Fruit fly (Drosophila melanogaster) whole organism, wandering third instar larva: Measurements from ENCODE around the gene CG31347.
A peak's percentile ranks its signal among the peaks of the same experiment; 100 is the strongest.

ENCODE experiments used
- Abd-B ChIP-seq: fragments of >200 bp; optimal IDR thresholded peaks from 2 replicates; lab custom pipeline; 2017; ENCODE audit warnings: missing biosample characterization, missing genetic modification characterization
- CG32264 ChIP-seq: fragments of 200-800 bp; sonication (Bioruptor generic); optimal IDR thresholded peaks from 2 replicates; lab custom pipeline; 2016; ENCODE audit warnings: missing biosample characterization, missing genetic modification characterization
- CG9705 ChIP-seq: fragments of 200-800 bp; sonication (Bioruptor generic); optimal IDR thresholded peaks from 2 replicates; lab custom pipeline; 2018; ENCODE audit warnings: missing biosample characterization, mild to moderate bottlenecking, missing genetic modification characterization
- Dfd ChIP-seq: fragments of >200 bp; optimal IDR thresholded peaks from 2 replicates; lab custom pipeline; 2017; ENCODE audit warnings: missing biosample characterization, missing genetic modification characterization
- Dif ChIP-seq: fragments of 200-275, 200-300 bp; sonication (Bioruptor generic); optimal IDR thresholded peaks from 2 replicates; lab custom pipeline; 2018; ENCODE audit warnings: missing biosample characterization, missing genetic modification characterization; ENCODE audit not compliant: partially characterized antibody
- GATAd ChIP-seq: sonication (Bioruptor generic); optimal IDR thresholded peaks from 2 replicates; lab custom pipeline; 2016; ENCODE audit warnings: missing biosample characterization, missing genetic modification characterization
- HLH106 ChIP-seq: fragments of 200-800 bp; optimal IDR thresholded peaks from 3 replicates; lab custom pipeline; 2019; ENCODE audit warnings: missing biosample characterization, mild to moderate bottlenecking, missing genetic modification characterization, moderate library complexity
- Hnf4 ChIP-seq: fragments of 200-800 bp; sonication (Bioruptor generic); optimal IDR thresholded peaks from 2 replicates; lab custom pipeline; 2016; ENCODE audit warnings: missing biosample characterization, mild to moderate bottlenecking, missing genetic modification characterization
- Hr83 ChIP-seq: fragments of 200-300 bp; sonication (Bioruptor generic); optimal IDR thresholded peaks from 2 replicates; lab custom pipeline; 2016; ENCODE audit warnings: missing biosample characterization, mild to moderate bottlenecking, missing genetic modification characterization, moderate library complexity; ENCODE audit not compliant: poor library complexity, severe bottlenecking
- Jra ChIP-seq: sonication (Bioruptor generic); optimal IDR thresholded peaks from 2 replicates; lab custom pipeline; 2016; ENCODE audit warnings: missing biosample characterization, missing genetic modification characterization
- Mio ChIP-seq: sonication (Bioruptor generic); optimal IDR thresholded peaks from 2 replicates; lab custom pipeline; 2016; ENCODE audit warnings: missing biosample characterization, missing genetic modification characterization
- Myc ChIP-seq: fragments of >200 bp; optimal IDR thresholded peaks from 2 replicates; lab custom pipeline; 2017
- N ChIP-seq: fragments of >200 bp; optimal IDR thresholded peaks from 2 replicates; lab custom pipeline; 2018; ENCODE audit warnings: missing biosample characterization, missing external identifiers, missing genetic modification characterization
- OdsH ChIP-seq: fragments of 200-800 bp; sonication (Bioruptor generic); optimal IDR thresholded peaks from 2 replicates; lab custom pipeline; 2016; ENCODE audit warnings: missing biosample characterization, mild to moderate bottlenecking, missing genetic modification characterization
- Rel ChIP-seq, 2 experiments: fragments of 200-800 bp; sonication (Bioruptor generic) in 1 of 2; optimal IDR thresholded peaks; 2 replicates in 1 of 2; 3 replicates in 1 of 2; lab custom pipeline; 2016 to 2019; ENCODE audit warnings: mild to moderate bottlenecking in 2 of 2, missing biosample characterization in 2 of 2, missing genetic modification characterization in 2 of 2, moderate library complexity in 1 of 2
- Vsx2 ChIP-seq: fragments of 200-300, 225-300 bp; sonication (Bioruptor generic); optimal IDR thresholded peaks from 2 replicates; lab custom pipeline; 2018; ENCODE audit warnings: missing biosample characterization, missing genetic modification characterization; ENCODE audit not compliant: partially characterized antibody
- br ChIP-seq: fragments of 200-800 bp; sonication (Bioruptor generic); optimal IDR thresholded peaks from 2 replicates; lab custom pipeline; 2016; ENCODE audit warnings: missing biosample characterization, missing genetic modification characterization
- brk ChIP-seq: fragments of 200-800 bp; sonication (Bioruptor generic); optimal IDR thresholded peaks from 2 replicates; lab custom pipeline; 2016; ENCODE audit warnings: missing biosample characterization, mild to moderate bottlenecking, missing genetic modification characterization
- dl ChIP-seq, 2 experiments: fragments of 175-275, 200-275 bp in 1 of 2; fragments of 200-275 bp in 1 of 2; sonication (Bioruptor generic); optimal IDR thresholded peaks; lab custom pipeline; 2018; ENCODE audit warnings: mild to moderate bottlenecking in 2 of 2, missing biosample characterization in 2 of 2, missing genetic modification characterization in 2 of 2, moderate library complexity in 2 of 2; ENCODE audit not compliant: partially characterized antibody in 2 of 2, insufficient read depth in 1 of 2
- dmrt93B ChIP-seq: fragments of 200-800 bp; sonication (Bioruptor generic); optimal IDR thresholded peaks from 2 replicates; lab custom pipeline; 2018; ENCODE audit warnings: missing biosample characterization, mild to moderate bottlenecking, missing genetic modification characterization
- ey ChIP-seq: fragments of 200-800 bp; sonication (Bioruptor generic); optimal IDR thresholded peaks from 2 replicates; lab custom pipeline; 2016; ENCODE audit warnings: missing biosample characterization, missing genetic modification characterization
- fru ChIP-seq: fragments of 200-800 bp; sonication (Bioruptor generic); optimal IDR thresholded peaks from 3 replicates; lab custom pipeline; 2016; ENCODE audit warnings: missing biosample characterization, mild to moderate bottlenecking, missing genetic modification characterization
- jim ChIP-seq: fragments of 175-275, 200-325 bp; sonication (Bioruptor generic); optimal IDR thresholded peaks from 2 replicates; lab custom pipeline; 2016; ENCODE audit warnings: missing biosample characterization, mild to moderate bottlenecking, missing genetic modification characterization
- lola ChIP-seq: fragments of >200 bp; optimal IDR thresholded peaks from 2 replicates; lab custom pipeline; 2017; ENCODE audit warnings: missing biosample characterization, missing genetic modification characterization
- pan ChIP-seq: fragments of >200 bp; optimal IDR thresholded peaks from 2 replicates; lab custom pipeline; 2017
- psq ChIP-seq: fragments of 200-800 bp; sonication (Bioruptor generic); optimal IDR thresholded peaks from 3 replicates; lab custom pipeline; 2017; ENCODE audit warnings: missing biosample characterization, mild to moderate bottlenecking, missing genetic modification characterization, moderate library complexity
- rgr ChIP-seq: fragments of 200-800 bp; sonication (Bioruptor generic); optimal IDR thresholded peaks from 3 replicates; lab custom pipeline; 2016; ENCODE audit warnings: missing biosample characterization, mild to moderate bottlenecking, missing genetic modification characterization
- sage ChIP-seq: fragments of 200-800 bp; sonication (Bioruptor generic); optimal IDR thresholded peaks from 2 replicates; lab custom pipeline; 2016; ENCODE audit warnings: missing biosample characterization, mild to moderate bottlenecking, missing genetic modification characterization
- sv ChIP-seq: fragments of 200-800 bp; sonication (Bioruptor generic); optimal IDR thresholded peaks from 3 replicates; lab custom pipeline; 2016; ENCODE audit warnings: missing biosample characterization, missing genetic modification characterization
- usp ChIP-seq: fragments of >200 bp; optimal IDR thresholded peaks from 2 replicates; lab custom pipeline; 2017; ENCODE audit warnings: missing biosample characterization, missing genetic modification characterization
- woc ChIP-seq: sonication (Bioruptor generic); optimal IDR thresholded peaks from 2 replicates; lab custom pipeline; 2016; ENCODE audit warnings: missing biosample characterization, mild to moderate bottlenecking, missing genetic modification characterization

The CG31347 gene

dm6 chr3R:12662531-12662930, 29.9 kb downstream of the CG31347 start, which contains the start of gene CG14395:
CG14395 (plus strand) TSS chr3R:12662831.
- no peak for TF ChIP-seq CG32264 (GFP tag; lab: Kevin White, UChicago)
- no peak for TF ChIP-seq fru (GFP tag; lab: Kevin White, UChicago)
- no peak for TF ChIP-seq ey
- TF ChIP-seq jim, result no peak
- TF ChIP-seq dl (GFP tag; optimal IDR thresholded peaks at IDR 0.05; lab: Kevin White, UChicago; ENCODE audit: insufficient read depth in 1 of 2, partially characterized antibody in 2 of 2), result no peak
- no peak for TF ChIP-seq Rel (GFP tag; optimal IDR thresholded peaks at IDR 0.05; lab: Kevin White, UChicago)
- no peak for TF ChIP-seq Rel (tag; optimal IDR thresholded peaks at IDR 0.05; lab: Kevin White, UChicago)
- TF ChIP-seq sage (GFP tag; lab: Kevin White, UChicago), result no peak
- TF ChIP-seq HLH106 (tag; lab: Kevin White, UChicago), result no peak
- TF ChIP-seq GATAd (GFP tag; lab: Kevin White, UChicago), result no peak
- no peak for TF ChIP-seq Hr83 (GFP tag; lab: Kevin White, UChicago)
- TF ChIP-seq Hnf4 (GFP tag; lab: Kevin White, UChicago), result no peak
- no peak for TF ChIP-seq OdsH (GFP tag; lab: Kevin White, UChicago)
- TF ChIP-seq psq (GFP tag; lab: Kevin White, UChicago), result no peak
- no peak for TF ChIP-seq Jra (GFP tag; lab: Kevin White, UChicago)
- TF ChIP-seq dmrt93B (GFP tag; lab: Kevin White, UChicago), result no peak
- TF ChIP-seq pan (lab: Kevin White, UChicago), result no peak

dm6 chr3R:12656946-12657566, 35.3 kb downstream of the CG31347 start:
- TF ChIP-seq Dfd (GFP tag; lab: Kevin White, UChicago) (no peak), OdsH (GFP tag; lab: Kevin White, UChicago) (peak; percentile 4)

- TF ChIP-seq GATAd (GFP tag; lab: Kevin White, UChicago) (no peak), usp (GFP tag; lab: Kevin White, UChicago) (no peak), lola (GFP tag; lab: Kevin White, UChicago) (no peak), rgr (no peak), sage (GFP tag; lab: Kevin White, UChicago) (no peak), brk (GFP tag; lab: Kevin White, UChicago) (no peak), Dfd (GFP tag; lab: Kevin White, UChicago) (no peak), pan (lab: Kevin White, UChicago) (no peak), Myc (lab: Kevin White, UChicago) (no peak), Dif (GFP tag; lab: Kevin White, UChicago) (no peak), br (GFP tag; lab: Kevin White, UChicago) (no peak), CG9705 (GFP tag; lab: Kevin White, UChicago) (no peak), Vsx2 (no peak), OdsH (GFP tag; lab: Kevin White, UChicago) (no peak), HLH106 (tag; lab: Kevin White, UChicago) (no peak), dmrt93B (GFP tag; lab: Kevin White, UChicago) (no peak), woc (GFP tag; lab: Kevin White, UChicago) (no peak), Jra (GFP tag; lab: Kevin White, UChicago) (no peak), Abd-B (GFP tag; lab: Kevin White, UChicago) (no peak)
Measured at dm6 chr3R:12654253-12654623, 38.2 kb downstream of the CG31347 start, which contains the start of gene CG6225. CG6225 (plus strand) TSS chr3R:12654577.

- TF ChIP-seq sv (GFP tag; lab: Kevin White, UChicago), result peak; percentile 61
- TF ChIP-seq psq (GFP tag; lab: Kevin White, UChicago), result no peak
Measured at dm6 chr3R:12653511-12654252, 38.7 kb downstream of the CG31347 start.

- TF ChIP-seq Myc (lab: Kevin White, UChicago) (peak; percentile 83), Mio (GFP tag; lab: Kevin White, UChicago) (no peak), N (GFP tag; lab: Kevin White, UChicago) (peak; percentile 13)
- TF ChIP-seq, all 38 proteins: peak for 2
Measured at dm6 chr3R:12652736-12653135, 39.7 kb downstream of the CG31347 start.
